Fruit fly (Drosophila melanogaster) whole organism, adult: ENCODE measurements around the gene CG9547.

Experiments
- CG11617 ChIP-seq: fragments of 200-800 bp; sonication (Bioruptor generic); optimal IDR thresholded peaks from 2 replicates; lab custom pipeline; 2017; ENCODE audit warnings: mild to moderate bottlenecking, missing biosample characterization, missing genetic modification reagents, missing genetic modification characterization
- CG12768 ChIP-seq: fragments of 200-800 bp; sonication (Bioruptor generic); optimal IDR thresholded peaks from 2 replicates; lab custom pipeline; 2017; ENCODE audit warnings: missing biosample characterization, missing genetic modification characterization, mild to moderate bottlenecking, moderate library complexity, missing genetic modification reagents
- CG14711 ChIP-seq: fragments of 200-800 bp; sonication (Bioruptor generic); optimal IDR thresholded peaks from 2 replicates; lab custom pipeline; 2018; ENCODE audit warnings: missing biosample characterization, mild to moderate bottlenecking, missing genetic modification characterization, moderate library complexity
- CG1620 ChIP-seq: fragments of 200-800 bp; sonication (Bioruptor generic); optimal IDR thresholded peaks from 2 replicates; lab custom pipeline; 2016; ENCODE audit warnings: missing biosample characterization, missing genetic modification characterization
- CG33017 ChIP-seq: fragments of 200-800 bp; sonication (Bioruptor generic); optimal IDR thresholded peaks from 2 replicates; lab custom pipeline; 2018; ENCODE audit warnings: missing biosample characterization, mild to moderate bottlenecking, missing genetic modification characterization, moderate library complexity
- CG5204 ChIP-seq: fragments of 200-800 bp; sonication (Bioruptor generic); optimal IDR thresholded peaks from 2 replicates; lab custom pipeline; 2016; ENCODE audit warnings: missing biosample characterization, missing genetic modification characterization
- CG7045 ChIP-seq: fragments of 200-800 bp; sonication (Bioruptor generic); optimal IDR thresholded peaks from 2 replicates; lab custom pipeline; 2017; ENCODE audit warnings: missing biosample characterization, mild to moderate bottlenecking, missing genetic modification characterization
- CG7101 ChIP-seq: fragments of 200-800 bp; sonication (Bioruptor generic); optimal IDR thresholded peaks from 2 replicates; lab custom pipeline; 2018; ENCODE audit warnings: missing biosample characterization, mild to moderate bottlenecking, missing genetic modification characterization, moderate library complexity
- Clk ChIP-seq: fragments of 200-800 bp; sonication (Bioruptor generic); optimal IDR thresholded peaks from 2 replicates; lab custom pipeline; 2017; ENCODE audit warnings: missing biosample characterization, missing genetic modification characterization
- Crg-1 ChIP-seq: fragments of 200-800 bp; sonication (Bioruptor generic); optimal IDR thresholded peaks from 2 replicates; lab custom pipeline; 2016; ENCODE audit warnings: missing biosample characterization, missing genetic modification characterization
- Hr96 ChIP-seq: fragments of 200-800 bp; sonication (Bioruptor generic); optimal IDR thresholded peaks from 2 replicates; lab custom pipeline; 2016; ENCODE audit warnings: missing biosample characterization, missing genetic modification characterization
- Mnt ChIP-seq: fragments of 200-800 bp; sonication (Bioruptor generic); optimal IDR thresholded peaks from 2 replicates; lab custom pipeline; 2016; ENCODE audit warnings: missing biosample characterization, mild to moderate bottlenecking, missing genetic modification characterization
- bab1 ChIP-seq: fragments of 200-800 bp; sonication (Bioruptor generic); optimal IDR thresholded peaks from 3 replicates; lab custom pipeline; 2019; ENCODE audit warnings: missing biosample characterization, mild to moderate bottlenecking, missing genetic modification characterization, moderate library complexity
- cic ChIP-seq: fragments of 200-800 bp; sonication (Bioruptor generic); optimal IDR thresholded peaks from 2 replicates; lab custom pipeline; 2017; ENCODE audit warnings: missing biosample characterization, mild to moderate bottlenecking, missing genetic modification characterization, moderate library complexity
- cnc ChIP-seq, 2 experiments: fragments of >200 bp; optimal IDR thresholded peaks; 2 replicates each; lab custom pipeline; 2017
- kay ChIP-seq: fragments of 200-800 bp; sonication (Bioruptor generic); peaks from one replicate; lab custom pipeline; 2016; ENCODE audit warnings: missing biosample characterization, missing genetic modification characterization, borderline replicate concordance
- ovo ChIP-seq: fragments of 200-800 bp; sonication (Bioruptor generic); optimal IDR thresholded peaks from 2 replicates; lab custom pipeline; 2016; ENCODE audit warnings: missing biosample characterization, missing genetic modification characterization
- pad ChIP-seq: fragments of 200-800 bp; sonication (Bioruptor generic); optimal IDR thresholded peaks from 3 replicates; lab custom pipeline; 2017; ENCODE audit warnings: missing biosample characterization, missing genetic modification characterization, mild to moderate bottlenecking, moderate library complexity, missing genetic modification reagents
- tj ChIP-seq: fragments of 200-800 bp; sonication (Bioruptor generic); optimal IDR thresholded peaks from 3 replicates; lab custom pipeline; 2017; ENCODE audit warnings: missing biosample characterization, mild to moderate bottlenecking, missing genetic modification characterization, moderate library complexity
- toe ChIP-seq: fragments of 200-800 bp; sonication (Bioruptor generic); optimal IDR thresholded peaks from 2 replicates; lab custom pipeline; 2016; ENCODE audit warnings: missing biosample characterization, missing genetic modification characterization

The CG9547 gene

dm6 chr2L:6474878-6475582 is 19.3 kb downstream of the CG9547 start:
- TF ChIP-seq Hr96 (GFP tag; lab: Kevin White, UChicago), result no peak
- peak; percentile 41 for TF ChIP-seq cic (GFP tag; lab: Kevin White, UChicago)
- TF ChIP-seq CG12768, result peak; percentile 70
- no peak for TF ChIP-seq CG7101
- TF ChIP-seq CG11617 (GFP tag; lab: Kevin White, UChicago), result no peak
- TF ChIP-seq CG33017 (tag; lab: Kevin White, UChicago), result peak; percentile 30

- no peak for TF ChIP-seq tj (GFP tag; lab: Kevin White, UChicago)
- TF ChIP-seq cic (GFP tag; lab: Kevin White, UChicago), result no peak
- TF ChIP-seq CG7101, result no peak
- no peak for TF ChIP-seq CG33017 (tag; lab: Kevin White, UChicago)
- TF ChIP-seq Crg-1 (GFP tag; lab: Kevin White, UChicago), result no peak
- no peak for TF ChIP-seq CG12768
- no peak for TF ChIP-seq bab1 (GFP tag; lab: Kevin White, UChicago)
- TF ChIP-seq kay, result no peak
- no peak for TF ChIP-seq CG14711
- TF ChIP-seq Clk (GFP tag; lab: Kevin White, UChicago), result no peak
- no peak for TF ChIP-seq pad (GFP tag; lab: Kevin White, UChicago)
- TF ChIP-seq CG11617 (GFP tag; lab: Kevin White, UChicago), result no peak
Measured at dm6 chr2L:6474298-6474697, 20.0 kb downstream of the CG9547 start.

- peak; percentile 94 for TF ChIP-seq cic (GFP tag; lab: Kevin White, UChicago)
- peak; percentile 42 for TF ChIP-seq tj (GFP tag; lab: Kevin White, UChicago)
- TF ChIP-seq CG7045, result no peak
- TF ChIP-seq Crg-1 (GFP tag; lab: Kevin White, UChicago), result peak; percentile 14
- peak; percentile 33 for TF ChIP-seq ovo (GFP tag; lab: Kevin White, UChicago)
- TF ChIP-seq CG7101, result no peak
- peak; percentile 34 for TF ChIP-seq CG1620 (GFP tag; lab: Kevin White, UChicago)
- TF ChIP-seq cnc (optimal IDR thresholded peaks at IDR 0.05; lab: Kevin White, UChicago), result no peak
- peak; percentile 73 for TF ChIP-seq CG12768
- peak; percentile 59 for TF ChIP-seq CG11617 (GFP tag; lab: Kevin White, UChicago)
- peak; percentile 17 for TF ChIP-seq toe (GFP tag; lab: Kevin White, UChicago)
- TF ChIP-seq CG33017 (tag; lab: Kevin White, UChicago), result no peak
- peak; percentile 69 for TF ChIP-seq Mnt (GFP tag; lab: Kevin White, UChicago)
- no peak for TF ChIP-seq CG5204
- peak; percentile 39 for TF ChIP-seq Hr96 (GFP tag; lab: Kevin White, UChicago)
- TF ChIP-seq bab1 (GFP tag; lab: Kevin White, UChicago), result peak; percentile 25
- no peak for TF ChIP-seq CG14711
- peak; percentile 2 for TF ChIP-seq pad (GFP tag; lab: Kevin White, UChicago)
Measured at dm6 chr2L:6473076-6474037, 21.0 kb downstream of the CG9547 start, which contains the start of gene mmy. mmy (minus strand) TSS chr2L:6473904.

- TF ChIP-seq pad (GFP tag; lab: Kevin White, UChicago) (no peak), toe (GFP tag; lab: Kevin White, UChicago) (peak; percentile 6), Hr96 (GFP tag; lab: Kevin White, UChicago) (no peak), CG1620 (GFP tag; lab: Kevin White, UChicago) (no peak), Crg-1 (GFP tag; lab: Kevin White, UChicago) (no peak), cic (GFP tag; lab: Kevin White, UChicago) (peak; percentile 82), CG33017 (tag; lab: Kevin White, UChicago) (peak; percentile 30), cnc (optimal IDR thresholded peaks at IDR 0.05; lab: Kevin White, UChicago) (no peak), CG5204 (no peak), Mnt (GFP tag; lab: Kevin White, UChicago) (peak; percentile 62), tj (GFP tag; lab: Kevin White, UChicago) (no peak), bab1 (GFP tag; lab: Kevin White, UChicago) (no peak), CG12768 (no peak), CG7045 (peak; percentile 38), ovo (GFP tag; lab: Kevin White, UChicago) (no peak), CG14711 (no peak), CG11617 (GFP tag; lab: Kevin White, UChicago) (peak; percentile 26), CG7101 (no peak), Clk (GFP tag; lab: Kevin White, UChicago) (no peak), kay (no peak)
Measured at dm6 chr2L:6471978-6472776, 22.2 kb downstream of the CG9547 start.

- no peak for TF ChIP-seq CG12768
- TF ChIP-seq bab1 (GFP tag; lab: Kevin White, UChicago), result no peak
- TF ChIP-seq Mnt (GFP tag; lab: Kevin White, UChicago), result no peak
- TF ChIP-seq tj (GFP tag; lab: Kevin White, UChicago), result no peak
- TF ChIP-seq Hr96 (GFP tag; lab: Kevin White, UChicago), result no peak
Measured at dm6 chr2L:6470100-6470644, 24.2 kb downstream of the CG9547 start.
